Fruit fly (Drosophila melanogaster) whole organism, embryonic: Measurements from ENCODE around the gene P5CDh2.

ENCODE experiments used
- CG10147 ChIP-seq: fragments of 200-800 bp; sonication (Bioruptor generic); optimal IDR thresholded peaks from 2 replicates; lab custom pipeline; 2019; ENCODE audit warnings: missing biosample characterization, mild to moderate bottlenecking, missing genetic modification characterization, moderate library complexity
- CG10959 ChIP-seq: fragments of 200-800 bp; sonication (Bioruptor generic); IDR thresholded peaks from 2 replicates; pipeline ENCODE4 v1.3.6; 2022; ENCODE audit warnings: missing biosample characterization, missing genetic modification characterization
- CG11093 ChIP-seq: fragments of 200-800 bp; sonication (Bioruptor generic); IDR thresholded peaks from 3 replicates; pipeline ENCODE4 v1.3.6; 2022; ENCODE audit warnings: missing biosample characterization, missing genetic modification characterization
- CG11504 ChIP-seq: fragments of 200-800 bp; sonication (Bioruptor generic); optimal IDR thresholded peaks from 3 replicates; lab custom pipeline; 2019; ENCODE audit warnings: missing biosample characterization, mild to moderate bottlenecking, missing genetic modification characterization, moderate library complexity
- CG12155 ChIP-seq: fragments of 200-800 bp; sonication (Bioruptor generic); optimal IDR thresholded peaks from 3 replicates; lab custom pipeline; 2016; ENCODE audit warnings: missing biosample characterization, missing genetic modification characterization
- CG12299 ChIP-seq: fragments of 200-800 bp; sonication (Bioruptor generic); optimal IDR thresholded peaks from 2 replicates; lab custom pipeline; 2018; ENCODE audit warnings: missing biosample characterization, mild to moderate bottlenecking, missing genetic modification characterization
- CG12769 ChIP-seq: fragments of 200-800 bp; sonication (Bioruptor generic); optimal IDR thresholded peaks from 2 replicates; lab custom pipeline; 2019; ENCODE audit warnings: missing biosample characterization, mild to moderate bottlenecking, missing genetic modification characterization, moderate library complexity
- CG1647 ChIP-seq: fragments of 200-800 bp; sonication (Bioruptor generic); optimal IDR thresholded peaks from 3 replicates; lab custom pipeline; 2016; ENCODE audit warnings: missing biosample characterization, missing genetic modification characterization
- CG2129 ChIP-seq: fragments of 200-800 bp; sonication (Bioruptor generic); IDR thresholded peaks from 2 replicates; pipeline ENCODE4 v1.3.6; 2022; ENCODE audit warnings: missing biosample characterization, missing genetic modification characterization; ENCODE audit not compliant: partially characterized antibody
- CG2199 ChIP-seq: fragments of 200-800 bp; sonication (Bioruptor generic); IDR thresholded peaks from 3 replicates; pipeline ENCODE4 v1.3.6; 2022; ENCODE audit warnings: missing biosample characterization, missing genetic modification characterization
- CG31365 ChIP-seq: fragments of 200-800 bp; sonication (Bioruptor generic); optimal IDR thresholded peaks from 2 replicates; lab custom pipeline; 2018; ENCODE audit warnings: missing biosample characterization, mild to moderate bottlenecking, missing genetic modification characterization
- CG4360 ChIP-seq: fragments of 200-800 bp; sonication (Bioruptor generic); IDR thresholded peaks from 2 replicates; pipeline ENCODE4 v1.3.6; 2022; ENCODE audit warnings: missing biosample characterization, missing genetic modification characterization
- CG7928 ChIP-seq: fragments of 200-800 bp; sonication (Bioruptor generic); optimal IDR thresholded peaks from 2 replicates; lab custom pipeline; 2017; ENCODE audit warnings: missing biosample characterization, mild to moderate bottlenecking, missing genetic modification characterization
- CG8290 ChIP-seq, 3 experiments: fragments of 200-800 bp; sonication (Bioruptor generic); optimal IDR thresholded peaks; 2 replicates each; lab custom pipeline; 2016 to 2019; ENCODE audit warnings: missing biosample characterization in 3 of 3, missing genetic modification characterization in 3 of 3, mild to moderate bottlenecking in 2 of 3, moderate library complexity in 1 of 3
- CG8924 ChIP-seq: fragments of 200-800 bp; optimal IDR thresholded peaks from 3 replicates; lab custom pipeline; 2019; ENCODE audit warnings: missing biosample characterization, mild to moderate bottlenecking, missing genetic modification characterization, moderate library complexity
- CG9437 ChIP-seq: fragments of 200-800 bp; sonication (Bioruptor generic); optimal IDR thresholded peaks from 2 replicates; lab custom pipeline; 2018; ENCODE audit warnings: missing biosample characterization, mild to moderate bottlenecking, missing genetic modification characterization
- CG9797 ChIP-seq: fragments of 200-800 bp; sonication (Bioruptor generic); optimal IDR thresholded peaks from 3 replicates; lab custom pipeline; 2018; ENCODE audit warnings: missing biosample characterization, mild to moderate bottlenecking, missing genetic modification characterization
- Camta ChIP-seq: fragments of 200-800 bp; sonication (Bioruptor generic); optimal IDR thresholded peaks from 2 replicates; lab custom pipeline; 2016; ENCODE audit warnings: missing biosample characterization, missing genetic modification characterization
- CkIIα-i1 ChIP-seq: fragments of 200-800 bp; sonication (Bioruptor generic); IDR thresholded peaks from 2 replicates; pipeline ENCODE4 v1.3.6; 2022; ENCODE audit warnings: missing biosample characterization, missing genetic modification characterization
- Dll ChIP-seq: fragments of 200-800 bp; sonication (Bioruptor generic); IDR thresholded peaks from 4 replicates; pipeline ENCODE4 v1.3.6; 2022; ENCODE audit warnings: missing biosample characterization, missing genetic modification characterization; ENCODE audit not compliant: partially characterized antibody
- Doc3 ChIP-seq: fragments of 200-800 bp; sonication (Bioruptor generic); IDR thresholded peaks from 3 replicates; pipeline ENCODE4 v1.3.6; 2022; ENCODE audit warnings: missing biosample characterization, missing genetic modification characterization; ENCODE audit not compliant: partially characterized antibody
- Drgx ChIP-seq: fragments of 200-800 bp; sonication (Bioruptor generic); IDR thresholded peaks from 2 replicates; pipeline ENCODE4 v1.3.6; 2022; ENCODE audit warnings: missing biosample characterization, missing genetic modification characterization
- E2f2 ChIP-seq: fragments of 200-800 bp; sonication (Bioruptor generic); IDR thresholded peaks from 2 replicates; pipeline ENCODE4 v1.3.6; 2022; ENCODE audit warnings: missing biosample characterization, missing genetic modification characterization
- HLH4C ChIP-seq: fragments of 200-800 bp; sonication (Bioruptor generic); IDR thresholded peaks from 3 replicates; pipeline ENCODE4 v1.3.6; 2022; ENCODE audit warnings: missing biosample characterization, missing genetic modification characterization; ENCODE audit not compliant: partially characterized antibody
- Hr3 ChIP-seq: fragments of 200-800 bp; sonication (Bioruptor generic); optimal IDR thresholded peaks from 3 replicates; lab custom pipeline; 2016; ENCODE audit warnings: missing biosample characterization, missing genetic modification characterization
- Hsf ChIP-seq: fragments of 200-800 bp; sonication (Bioruptor generic); optimal IDR thresholded peaks from 3 replicates; lab custom pipeline; 2016; ENCODE audit warnings: missing biosample characterization, missing genetic modification characterization
- Mrtf ChIP-seq: fragments of 200-800 bp; sonication (Bioruptor generic); IDR thresholded peaks from 3 replicates; pipeline ENCODE4 v1.3.6; 2022; ENCODE audit warnings: missing biosample characterization, missing genetic modification characterization
- Ravus ChIP-seq: fragments of 200-800 bp; sonication (Bioruptor generic); IDR thresholded peaks from 2 replicates; pipeline ENCODE4 v1.3.6; 2022; ENCODE audit warnings: missing biosample characterization, missing genetic modification characterization
- Scr ChIP-seq: fragments of 200-800 bp; sonication (Bioruptor generic); IDR thresholded peaks from 2 replicates; pipeline ENCODE4 v1.3.6; 2022; ENCODE audit warnings: missing biosample characterization, missing genetic modification characterization; ENCODE audit not compliant: partially characterized antibody
- Trl ChIP-seq, 3 experiments: fragments of >200 bp in 2 of 3; fragments of 200-800 bp in 1 of 3; sonication (Bioruptor generic) in 1 of 3; optimal IDR thresholded peaks; 2 replicates in 1 of 3; 3 replicates in 2 of 3; lab custom pipeline; 2016 to 2017; ENCODE audit warnings: missing biosample characterization in 1 of 3, missing genetic modification characterization in 1 of 3
- ase ChIP-seq: fragments of 200-800 bp; sonication (Bioruptor generic); IDR thresholded peaks from 3 replicates; pipeline ENCODE4 v1.3.6; 2022; ENCODE audit warnings: missing biosample characterization, missing genetic modification characterization
- cad ChIP-seq: fragments of >200 bp; optimal IDR thresholded peaks from 2 replicates; lab custom pipeline; 2017; ENCODE audit warnings: missing biosample characterization, missing genetic modification characterization
- dmrt11E ChIP-seq: fragments of 200-800 bp; sonication (Bioruptor generic); optimal IDR thresholded peaks from 3 replicates; lab custom pipeline; 2018; ENCODE audit warnings: missing biosample characterization, mild to moderate bottlenecking, missing genetic modification characterization, moderate library complexity
- dpn ChIP-seq, 2 experiments: fragments of 200-800 bp; sonication (Bioruptor generic); optimal IDR thresholded peaks; 3 replicates each; lab custom pipeline; 2016; ENCODE audit warnings: missing biosample characterization in 2 of 2, missing genetic modification characterization in 2 of 2
- emc ChIP-seq: fragments of 200-800 bp; sonication (Bioruptor generic); optimal IDR thresholded peaks from 2 replicates; lab custom pipeline; 2016; ENCODE audit warnings: missing biosample characterization, missing genetic modification characterization
- eve ChIP-seq, 2 experiments: fragments of >200 bp; optimal IDR thresholded peaks; 2 replicates each; lab custom pipeline; 2017; ENCODE audit warnings: missing biosample characterization in 2 of 2, missing genetic modification characterization in 2 of 2
- ken ChIP-seq: fragments of 200-800 bp; sonication (Bioruptor generic); IDR thresholded peaks from 3 replicates; pipeline ENCODE4 v1.3.6; 2022; ENCODE audit warnings: missing biosample characterization, missing genetic modification characterization
- lbe ChIP-seq: fragments of 200-800 bp; sonication (Bioruptor generic); optimal IDR thresholded peaks from 2 replicates; lab custom pipeline; 2016; ENCODE audit warnings: missing biosample characterization, mild to moderate bottlenecking, missing genetic modification characterization
- nmo ChIP-seq: fragments of 200-800 bp; sonication (Bioruptor generic); optimal IDR thresholded peaks from 2 replicates; lab custom pipeline; 2018; ENCODE audit warnings: missing biosample characterization, mild to moderate bottlenecking, missing genetic modification characterization, moderate library complexity
- onecut ChIP-seq: fragments of 200-800 bp; sonication (Bioruptor generic); IDR thresholded peaks from 2 replicates; pipeline ENCODE4 v1.3.6; 2022; ENCODE audit warnings: missing biosample characterization, missing genetic modification characterization
- pan ChIP-seq, 4 experiments: fragments of >200 bp in 3 of 4; fragments of 200-800 bp in 1 of 4; sonication (Bioruptor generic) in 1 of 4; optimal IDR thresholded peaks in 3 of 4; IDR thresholded peaks in 1 of 4; 2 replicates each; pipeline versions ENCODE4 v1.3.6 to Lab custom; 2017 to 2022; ENCODE audit warnings: missing biosample characterization in 2 of 4, missing genetic modification characterization in 2 of 4, mixed read lengths in 1 of 4
- rib ChIP-seq: fragments of 200-800 bp; sonication (Bioruptor generic); IDR thresholded peaks from 2 replicates; pipeline ENCODE4 v1.3.6; 2022; ENCODE audit warnings: missing biosample characterization, missing genetic modification characterization
- schlank ChIP-seq: fragments of 200-800 bp; sonication (Bioruptor generic); optimal IDR thresholded peaks from 2 replicates; lab custom pipeline; 2018; ENCODE audit warnings: missing biosample characterization, mild to moderate bottlenecking, missing genetic modification characterization
- sens ChIP-seq: fragments of 200-800 bp; sonication (Bioruptor generic); peaks from one replicate; lab custom pipeline; 2016; ENCODE audit warnings: missing biosample characterization, missing genetic modification characterization
- shn ChIP-seq: fragments of 200-800 bp; sonication (Bioruptor generic); optimal IDR thresholded peaks from 3 replicates; lab custom pipeline; 2016; ENCODE audit warnings: missing biosample characterization, missing genetic modification characterization
- slou ChIP-seq: fragments of 200-800 bp; sonication (Bioruptor generic); optimal IDR thresholded peaks from 3 replicates; lab custom pipeline; 2016; ENCODE audit warnings: missing biosample characterization, missing genetic modification characterization
- stwl ChIP-seq: fragments of 200-800 bp; sonication (Bioruptor generic); optimal IDR thresholded peaks from 3 replicates; lab custom pipeline; 2018; ENCODE audit warnings: missing biosample characterization, mild to moderate bottlenecking, missing genetic modification characterization, moderate library complexity
- tin ChIP-seq: fragments of 200-800 bp; sonication (Bioruptor generic); optimal IDR thresholded peaks from 3 replicates; lab custom pipeline; 2016; ENCODE audit warnings: missing biosample characterization, missing genetic modification characterization
- unpg ChIP-seq: fragments of 200-800 bp; sonication (Bioruptor generic); optimal IDR thresholded peaks from 3 replicates; lab custom pipeline; 2018; ENCODE audit warnings: missing biosample characterization, mild to moderate bottlenecking, missing genetic modification characterization, moderate library complexity
- yki ChIP-seq: fragments of >200 bp; optimal IDR thresholded peaks from 3 replicates; lab custom pipeline; 2018

Gene P5CDh2

dm6 chr3R:21828785-21829486, 48.8 kb upstream of the P5CDh2 start (continued):
- TF ChIP-seq rib (GFP tag; lab: Robert Waterston, UW) (0 out of 2 replicates have a peak, but pooled peaks have one; percentile 9), CG31365 (tag; lab: Kevin White, UChicago) (no peak), dmrt11E (tag; lab: Kevin White, UChicago) (peak; percentile 97), Scr (no peak), schlank (no peak), CG8290 (GFP tag; optimal IDR thresholded peaks at IDR 0.05; lab: Kevin White, UChicago) (peak; percentile 78), CG8290 (tag; optimal IDR thresholded peaks at IDR 0.05; lab: Kevin White, UChicago) (no peak), CG12155 (peak; percentile 36), lbe (no peak), CG10147 (GFP tag; lab: Kevin White, UChicago) (no peak), CG2199 (GFP tag; lab: Robert Waterston, UW) (0 out of 3 replicates have a peak, but pooled peaks have one; percentile 9), CG10959 (GFP tag; lab: Robert Waterston, UW) (peak; percentile 74; the same call in 1 of the 2 replicates), shn (GFP tag; lab: Kevin White, UChicago) (no peak), Camta (GFP tag; lab: Kevin White, UChicago) (no peak), HLH4C (GFP tag; lab: Robert Waterston, UW) (no peak), slou (GFP tag; lab: Kevin White, UChicago) (no peak), emc (no peak), dpn (GFP tag; optimal IDR thresholded peaks at IDR 0.05; lab: Kevin White, UChicago) (peak in 1 of 2 experiments; percentile 41), Ravus (GFP tag; lab: Robert Waterston, UW) (no peak), onecut (GFP tag; lab: Robert Waterston, UW) (peak; percentile 31; the same call in 1 of the 2 replicates), nmo (GFP tag; lab: Kevin White, UChicago) (peak; percentile 91), CG1647 (GFP tag; lab: Kevin White, UChicago) (no peak), Hr3 (GFP tag; lab: Kevin White, UChicago) (peak; percentile 54), ase (GFP tag; lab: Robert Waterston, UW) (no peak; the same call in 2 of the 3 replicates), CG8924 (tag; lab: Kevin White, UChicago) (peak; percentile 78), CG12769 (no peak), stwl (peak; percentile 53), CkIIα-i1 (GFP tag; lab: Robert Waterston, UW) (no peak), CG9437 (peak; percentile 49), Drgx (GFP tag; lab: Robert Waterston, UW) (peak; percentile 86), E2f2 (no peak; the same call in 1 of the 2 replicates), unpg (GFP tag; lab: Kevin White, UChicago) (peak; percentile 89), Mrtf (GFP tag; lab: Robert Waterston, UW) (no peak; the same call in 2 of the 3 replicates), CG9797 (peak; percentile 8), CG11093 (GFP tag; lab: Robert Waterston, UW) (0 out of 3 replicates have a peak, but pooled peaks have one; percentile 51), Hsf (GFP tag; lab: Kevin White, UChicago) (peak; percentile 41), Dll (no peak), CG12299 (tag; lab: Kevin White, UChicago) (peak; percentile 65)

- TF ChIP-seq sens (peak; percentile 86), Doc3 (GFP tag; lab: Robert Waterston, UW) (no peak), Trl (optimal IDR thresholded peaks at IDR 0.05; lab: Kevin White, UChicago) (peak; percentile 60 to 78), Trl (GFP tag; optimal IDR thresholded peaks at IDR 0.05; lab: Kevin White, UChicago) (no peak), CG7928 (GFP tag; lab: Kevin White, UChicago) (no peak), CG4360 (GFP tag; lab: Robert Waterston, UW) (peak; percentile 98), CG2129 (GFP tag; lab: Robert Waterston, UW) (no peak), cad (GFP tag; lab: Kevin White, UChicago) (no peak), lbe (peak; percentile 51), CG11504 (tag; lab: Kevin White, UChicago) (no peak), tin (GFP tag; lab: Kevin White, UChicago) (no peak), pan (optimal IDR thresholded peaks at IDR 0.05; lab: Kevin White, UChicago) (no peak), pan (GFP tag; optimal IDR thresholded peaks at IDR 0.05 in 1 of 2, IDR thresholded peaks at IDR 0.05 in 1 of 2) (no peak), eve (GFP tag; optimal IDR thresholded peaks at IDR 0.05; lab: Kevin White, UChicago) (peak in 1 of 2 experiments; percentile 16), ken (GFP tag; lab: Robert Waterston, UW) (no peak), yki (lab: Kevin White, UChicago) (peak; percentile 36)
Observed at dm6 chr3R:21829487-21829957, 48.2 kb upstream of the P5CDh2 start.
